Worm (Caenorhabditis elegans) whole organism, young adult: ENCODE measurements around the gene Y32B12B.8.

Experiments
- ekl-4 ChIP-seq: fragments of 200-800 bp; sonication (Bioruptor generic); IDR thresholded peaks from 2 replicates; pipeline ENCODE4 v1.3.6; 2022; ENCODE audit warnings: missing genetic modification reagents, missing genetic modification characterization, missing compliant biosample characterization
- pha-4 ChIP-seq: fragments of 150-350 bp; sonication (generic microtip); optimal IDR thresholded peaks from 2 replicates; lab custom pipeline; 2014; ENCODE audit warnings: missing biosample characterization, missing genetic modification reagents, missing genetic modification characterization

DNA sequence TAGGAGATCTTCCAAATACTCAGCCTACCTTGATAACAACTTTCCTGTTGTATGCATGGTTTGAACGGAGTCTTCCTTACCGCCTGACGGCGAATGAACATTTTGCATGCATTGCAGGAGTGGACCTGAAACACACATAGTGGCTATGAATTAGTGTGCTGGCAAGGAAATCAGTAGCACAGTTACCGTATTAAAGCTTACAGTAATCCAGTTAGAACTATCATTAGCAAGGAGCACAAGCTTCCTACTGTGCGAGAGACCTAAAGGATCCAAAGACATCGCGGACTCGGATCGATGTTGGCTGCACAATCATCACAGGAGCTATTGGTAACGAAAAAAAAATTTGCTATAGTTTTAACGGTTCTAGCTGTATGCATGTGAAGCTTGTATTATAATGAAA lies 35.4 kb downstream of the Y32B12B.8 start, which contains the start of gene nhr-233:
- TF ChIP-seq ekl-4 (GFP tag; lab: Robert Waterston, UW) = no peak
- TF ChIP-seq pha-4 = no peak
